Fruit fly (Drosophila melanogaster) whole organism, prepupa: Measurements from ENCODE around the gene CG33230.

Source experiments
- CG10631 ChIP-seq: fragments of 200-800 bp; sonication (Bioruptor generic); optimal IDR thresholded peaks from 2 replicates; lab custom pipeline; 2016; ENCODE audit warnings: missing biosample characterization, missing genetic modification characterization
- CG11902 ChIP-seq: fragments of 200-800 bp; sonication (Bioruptor generic); optimal IDR thresholded peaks from 3 replicates; lab custom pipeline; 2016; ENCODE audit warnings: missing biosample characterization, missing genetic modification characterization
- CG15336 ChIP-seq: fragments of 200-800 bp; sonication (Bioruptor generic); IDR thresholded peaks from 2 replicates; pipeline ENCODE4 v1.3.6; 2022; ENCODE audit warnings: missing biosample characterization, missing genetic modification characterization
- CG3032 ChIP-seq: fragments of 200-800 bp; optimal IDR thresholded peaks from 2 replicates; lab custom pipeline; 2019; ENCODE audit warnings: missing biosample characterization, mild to moderate bottlenecking, missing genetic modification characterization, moderate library complexity
- CG31627 ChIP-seq: fragments of 200-800 bp; sonication (Bioruptor generic); optimal IDR thresholded peaks from 3 replicates; lab custom pipeline; 2016; ENCODE audit warnings: missing biosample characterization, missing genetic modification characterization
- CG32006 ChIP-seq: fragments of 200-800 bp; sonication (Bioruptor generic); optimal IDR thresholded peaks from 3 replicates; lab custom pipeline; 2017; ENCODE audit warnings: missing biosample characterization, mild to moderate bottlenecking, missing genetic modification characterization
- CG3919 ChIP-seq: fragments of 200-800 bp; sonication (Bioruptor generic); optimal IDR thresholded peaks from 3 replicates; lab custom pipeline; 2016; ENCODE audit warnings: missing biosample characterization, missing genetic modification characterization
- CG6276 ChIP-seq: fragments of 200-800 bp; sonication (Bioruptor generic); optimal IDR thresholded peaks from 2 replicates; lab custom pipeline; 2017; ENCODE audit warnings: missing biosample characterization, mild to moderate bottlenecking, missing genetic modification characterization
- CG6808 ChIP-seq: fragments of 200-800 bp; sonication (Bioruptor generic); optimal IDR thresholded peaks from 3 replicates; lab custom pipeline; 2017; ENCODE audit warnings: missing biosample characterization, missing genetic modification characterization, mild to moderate bottlenecking, moderate library complexity, missing genetic modification reagents
- CG8119 ChIP-seq: fragments of 200-800 bp; sonication (Bioruptor generic); IDR thresholded peaks from 3 replicates; pipeline ENCODE4 v1.3.6; 2022; ENCODE audit warnings: missing biosample characterization, missing genetic modification characterization
- CG8632 ChIP-seq: fragments of 200-800 bp; sonication (Bioruptor generic); optimal IDR thresholded peaks from 3 replicates; lab custom pipeline; 2016; ENCODE audit warnings: missing biosample characterization, missing genetic modification characterization
- Eip75B ChIP-seq: fragments of 200-800 bp; sonication (Bioruptor generic); optimal IDR thresholded peaks from 3 replicates; lab custom pipeline; 2016; ENCODE audit warnings: missing biosample characterization, missing genetic modification characterization
- Eip93F ChIP-seq: fragments of 200-800 bp; sonication (Bioruptor generic); optimal IDR thresholded peaks from 2 replicates; lab custom pipeline; 2016; ENCODE audit warnings: missing biosample characterization, mild to moderate bottlenecking, missing genetic modification characterization
- Ets21C ChIP-seq: fragments of 200-800 bp; sonication (Bioruptor generic); optimal IDR thresholded peaks from 3 replicates; lab custom pipeline; 2016; ENCODE audit warnings: missing biosample characterization, missing genetic modification characterization
- Ets96B ChIP-seq: fragments of 200-800 bp; optimal IDR thresholded peaks from 2 replicates; lab custom pipeline; 2019; ENCODE audit warnings: missing biosample characterization, mild to moderate bottlenecking, missing genetic modification characterization, moderate library complexity
- Hr39 ChIP-seq: fragments of 200-800 bp; sonication (Bioruptor generic); optimal IDR thresholded peaks from 2 replicates; lab custom pipeline; 2016; ENCODE audit warnings: missing biosample characterization, missing genetic modification characterization
- Hr4 ChIP-seq: fragments of 200-800 bp; sonication (Bioruptor generic); optimal IDR thresholded peaks from 3 replicates; lab custom pipeline; 2016; ENCODE audit warnings: missing biosample characterization, missing genetic modification characterization
- Lpt ChIP-seq: fragments of 200-800 bp; sonication (Bioruptor generic); optimal IDR thresholded peaks from 3 replicates; lab custom pipeline; 2016; ENCODE audit warnings: missing biosample characterization, missing genetic modification characterization
- OdsH ChIP-seq: fragments of 200-800 bp; sonication (Bioruptor generic); optimal IDR thresholded peaks from 3 replicates; lab custom pipeline; 2016; ENCODE audit warnings: missing biosample characterization, missing genetic modification characterization
- Smox ChIP-seq: fragments of 200-800 bp; sonication (Bioruptor generic); optimal IDR thresholded peaks from 3 replicates; lab custom pipeline; 2016; ENCODE audit warnings: missing biosample characterization, missing genetic modification characterization
- Sox102F ChIP-seq: fragments of 200-800 bp; sonication (Bioruptor generic); optimal IDR thresholded peaks from 2 replicates; lab custom pipeline; 2016; ENCODE audit warnings: missing biosample characterization, mild to moderate bottlenecking, missing genetic modification characterization
- Sox14 ChIP-seq: fragments of 200-800 bp; sonication (Bioruptor generic); optimal IDR thresholded peaks from 3 replicates; lab custom pipeline; 2016; ENCODE audit warnings: missing biosample characterization, missing genetic modification characterization
- achi ChIP-seq: fragments of 200-800 bp; sonication (Bioruptor generic); optimal IDR thresholded peaks from 3 replicates; lab custom pipeline; 2016; ENCODE audit warnings: missing biosample characterization, missing genetic modification characterization
- acj6 ChIP-seq: fragments of 200-800 bp; sonication (Bioruptor generic); optimal IDR thresholded peaks from 3 replicates; lab custom pipeline; 2016; ENCODE audit warnings: missing biosample characterization, missing genetic modification characterization
- dac ChIP-seq: fragments of 200-800 bp; sonication (Bioruptor generic); optimal IDR thresholded peaks from 2 replicates; lab custom pipeline; 2017; ENCODE audit warnings: missing biosample characterization, mild to moderate bottlenecking, missing genetic modification characterization
- dsx ChIP-seq: fragments of 200-800 bp; optimal IDR thresholded peaks from 3 replicates; lab custom pipeline; 2019; ENCODE audit warnings: missing biosample characterization, mild to moderate bottlenecking, missing genetic modification characterization, moderate library complexity; ENCODE audit not compliant: poor library complexity, severe bottlenecking
- lz ChIP-seq: fragments of 200-800 bp; sonication (Bioruptor generic); optimal IDR thresholded peaks from 3 replicates; lab custom pipeline; 2016; ENCODE audit warnings: missing biosample characterization, missing genetic modification characterization
- net ChIP-seq: fragments of 200-800 bp; sonication (Bioruptor generic); optimal IDR thresholded peaks from 3 replicates; lab custom pipeline; 2016; ENCODE audit warnings: missing biosample characterization, missing genetic modification characterization
- spab ChIP-seq: fragments of 200-800 bp; sonication (Bioruptor generic); optimal IDR thresholded peaks from 2 replicates; lab custom pipeline; 2017; ENCODE audit warnings: missing biosample characterization, mild to moderate bottlenecking, missing genetic modification characterization, missing genetic modification reagents
- svp ChIP-seq: fragments of 200-800 bp; sonication (Bioruptor generic); peaks from one replicate; lab custom pipeline; 2016; ENCODE audit warnings: missing biosample characterization, missing genetic modification characterization
- topi ChIP-seq: fragments of 200-800 bp; sonication (Bioruptor generic); optimal IDR thresholded peaks from 3 replicates; lab custom pipeline; 2016; ENCODE audit warnings: missing biosample characterization, missing genetic modification characterization

The CG33230 gene

DNA sequence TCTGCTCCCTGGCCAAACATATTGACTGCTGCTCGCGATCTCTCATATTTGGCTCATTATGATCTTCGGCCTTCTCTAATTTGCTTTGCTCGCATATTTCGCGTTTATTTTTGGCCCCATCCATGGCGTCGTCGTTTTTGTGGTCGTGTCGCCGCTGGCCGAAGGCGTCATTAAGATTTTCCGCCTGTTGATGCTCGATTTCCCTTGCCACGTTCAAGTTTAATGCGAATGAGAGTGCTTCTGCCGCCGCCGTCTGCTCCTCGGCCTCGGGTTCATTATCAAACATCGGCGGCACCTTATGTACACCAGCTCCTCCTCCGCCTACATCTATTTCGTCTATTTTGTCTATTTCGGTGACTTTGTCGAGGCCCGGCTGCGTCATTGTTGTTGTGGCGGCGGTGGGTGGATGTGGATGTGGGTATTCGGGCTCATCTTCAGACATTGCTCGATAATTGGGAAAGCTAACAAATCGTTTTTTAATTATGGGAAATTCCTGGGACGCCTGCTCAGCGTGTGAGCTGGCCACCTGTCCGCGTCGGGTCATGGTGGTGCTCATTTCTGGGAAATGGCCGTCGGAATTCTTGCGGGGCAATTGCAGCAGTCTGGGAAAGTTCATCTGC lies 3.6 kb upstream of the CG33230 start:
- TF ChIP-seq dsx: no peak
- peak; percentile 57 for TF ChIP-seq svp (GFP tag; lab: Kevin White, UChicago)
- TF ChIP-seq dac (GFP tag; lab: Kevin White, UChicago): no peak
- TF ChIP-seq, all 60 proteins: peak for 1

dm6 chr3L:1615701-1616100 lies 2.5 kb upstream of the CG33230 start, which contains the start of gene CG12105:
Gene CG12105, minus strand, starts transcription at chr3L:1615801.
- TF ChIP-seq CG6808 (GFP tag; lab: Kevin White, UChicago) (no peak), Ets96B (tag; lab: Kevin White, UChicago) (no peak), spab (no peak), CG3032 (tag; lab: Kevin White, UChicago) (no peak), Sox14 (GFP tag; lab: Kevin White, UChicago) (no peak), net (GFP tag; lab: Kevin White, UChicago) (no peak), Sox102F (GFP tag; lab: Kevin White, UChicago) (no peak), dsx (no peak), CG6276 (no peak)

DNA sequence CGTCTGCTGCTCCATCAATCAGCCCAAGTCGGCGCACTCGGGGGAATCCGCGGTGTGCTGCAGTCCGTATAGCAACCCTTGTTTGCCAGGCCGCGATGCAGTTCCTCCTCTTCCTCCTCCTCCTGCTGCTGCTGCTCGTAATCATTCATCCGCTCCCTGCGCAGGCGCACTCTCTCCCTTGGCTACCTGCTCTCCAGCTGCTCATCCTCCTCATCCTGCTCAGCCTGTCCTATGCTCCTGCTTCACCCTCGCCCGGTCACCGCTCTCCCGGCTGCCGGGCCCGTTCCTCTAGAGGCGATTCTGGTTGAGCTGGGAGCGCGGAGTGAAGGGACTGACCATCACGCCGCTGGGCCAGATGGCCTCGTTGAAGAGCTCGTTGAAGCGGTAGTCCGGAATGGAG lies 8.7 kb downstream of the CG33230 start:
- TF ChIP-seq Eip93F (GFP tag; lab: Kevin White, UChicago): no peak
- TF ChIP-seq svp (GFP tag; lab: Kevin White, UChicago): peak; percentile 38

DNA sequence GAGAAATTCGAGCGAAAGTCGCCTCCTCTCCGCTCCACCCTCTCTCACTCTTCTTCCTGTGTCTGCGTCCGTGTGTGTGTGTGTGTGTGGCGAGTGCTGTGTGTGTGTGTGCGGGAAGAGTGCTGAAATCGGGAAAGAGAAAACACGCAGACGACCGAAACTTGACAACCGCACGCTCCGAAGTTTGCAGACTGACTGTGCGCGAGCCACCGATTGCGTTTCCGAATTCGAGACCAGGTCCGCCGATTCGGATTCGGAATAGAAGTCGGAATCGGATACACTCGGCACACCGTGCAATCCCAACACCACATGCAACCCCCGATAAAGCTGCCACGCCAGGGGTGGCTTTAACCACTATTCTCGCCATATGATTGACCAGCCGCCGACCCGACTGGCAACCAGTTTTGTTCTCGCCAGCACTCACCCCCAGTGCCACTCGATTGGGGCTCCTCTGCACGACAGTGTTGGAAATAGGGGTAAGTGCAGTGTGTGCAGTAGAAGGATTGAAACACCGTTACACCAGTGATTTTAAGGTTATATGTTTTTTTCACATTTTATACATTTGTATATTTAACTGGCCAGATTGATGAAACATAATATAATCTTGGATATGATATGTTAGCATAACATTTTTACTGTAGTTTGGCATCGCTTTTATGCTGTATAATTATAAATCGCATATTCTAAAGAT lies 10.1 kb downstream of the CG33230 start, which contains the start of gene CG13928:
CG13928 (minus strand) TSS at position 202 of the 691 bp plus-strand sequence.
- TF ChIP-seq svp (GFP tag; lab: Kevin White, UChicago): peak; percentile 29
- no peak for TF ChIP-seq CG10631 (GFP tag; lab: Kevin White, UChicago)
- no peak for TF ChIP-seq CG3032 (tag; lab: Kevin White, UChicago)
- TF ChIP-seq, all 60 proteins: peak for 1

dm6 chr3L:1629064-1629777 lies 11.0 kb downstream of the CG33230 start, which contains the start of gene GC:
Gene GC, minus strand, starts transcription at chr3L:1629301.
- TF ChIP-seq CG10631 (GFP tag; lab: Kevin White, UChicago) (no peak), OdsH (GFP tag; lab: Kevin White, UChicago) (no peak), CG3919 (no peak), Lpt (no peak), achi (GFP tag; lab: Kevin White, UChicago) (no peak), CG15336 (GFP tag; lab: Robert Waterston, UW) (0 out of 2 replicates have a peak, but pooled peaks have one; percentile 18), CG31627 (peak; percentile 17), Smox (GFP tag; lab: Kevin White, UChicago) (peak; percentile 34), Eip75B (peak; percentile 12), Ets21C (GFP tag; lab: Kevin White, UChicago) (peak; percentile 23), Sox102F (GFP tag; lab: Kevin White, UChicago) (peak; percentile 19), Hr39 (GFP tag; lab: Kevin White, UChicago) (peak; percentile 37), lz (GFP tag; lab: Kevin White, UChicago) (peak; percentile 9), CG8119 (GFP tag; lab: Robert Waterston, UW) (0 out of 3 replicates have a peak, but pooled peaks have one; percentile 28), topi (GFP tag; lab: Kevin White, UChicago) (no peak), CG6808 (GFP tag; lab: Kevin White, UChicago) (no peak), CG8632 (GFP tag; lab: Kevin White, UChicago) (no peak), acj6 (peak; percentile 36), Hr4 (GFP tag; lab: Kevin White, UChicago) (peak; percentile 49), CG11902 (no peak), CG32006 (GFP tag; lab: Kevin White, UChicago) (peak; percentile 43), net (GFP tag; lab: Kevin White, UChicago) (peak; percentile 16)
